Fruit fly (Drosophila melanogaster) whole organism, prepupa: ENCODE measurements around the gene CG14285.
A peak's percentile ranks its signal among the peaks of the same experiment; 100 is the strongest.

Experiments
- Blimp-1 ChIP-seq: fragments of 200-800 bp; sonication (Bioruptor generic); optimal IDR thresholded peaks from 3 replicates; lab custom pipeline; 2017; ENCODE audit warnings: missing biosample characterization, missing genetic modification characterization, mild to moderate bottlenecking, moderate library complexity, missing genetic modification reagents
- CG10631 ChIP-seq: fragments of 200-800 bp; sonication (Bioruptor generic); optimal IDR thresholded peaks from 2 replicates; lab custom pipeline; 2016; ENCODE audit warnings: missing biosample characterization, missing genetic modification characterization
- CG10669 ChIP-seq: fragments of 200-800 bp; sonication (Bioruptor generic); optimal IDR thresholded peaks from 3 replicates; lab custom pipeline; 2018; ENCODE audit warnings: missing biosample characterization, mild to moderate bottlenecking, missing genetic modification characterization, moderate library complexity
- CG11294 ChIP-seq: fragments of 200-800 bp; sonication (Bioruptor generic); IDR thresholded peaks from 2 replicates; pipeline ENCODE4 v1.3.6; 2022; ENCODE audit warnings: missing biosample characterization, missing genetic modification characterization
- CG15336 ChIP-seq: fragments of 200-800 bp; sonication (Bioruptor generic); IDR thresholded peaks from 2 replicates; pipeline ENCODE4 v1.3.6; 2022; ENCODE audit warnings: missing biosample characterization, missing genetic modification characterization
- CG1621 ChIP-seq: fragments of 200-800 bp; sonication (Bioruptor generic); optimal IDR thresholded peaks from 3 replicates; lab custom pipeline; 2018; ENCODE audit warnings: missing biosample characterization, mild to moderate bottlenecking, missing genetic modification characterization
- CG16779 ChIP-seq: fragments of 200-800 bp; sonication (Bioruptor generic); optimal IDR thresholded peaks from 3 replicates; lab custom pipeline; 2017; ENCODE audit warnings: missing biosample characterization, mild to moderate bottlenecking, missing genetic modification characterization
- CG3032 ChIP-seq: fragments of 200-800 bp; optimal IDR thresholded peaks from 2 replicates; lab custom pipeline; 2019; ENCODE audit warnings: missing biosample characterization, mild to moderate bottlenecking, missing genetic modification characterization, moderate library complexity
- CG31627 ChIP-seq: fragments of 200-800 bp; sonication (Bioruptor generic); optimal IDR thresholded peaks from 3 replicates; lab custom pipeline; 2016; ENCODE audit warnings: missing biosample characterization, missing genetic modification characterization
- CG34406 ChIP-seq: fragments of 200-800 bp; sonication (Bioruptor generic); optimal IDR thresholded peaks from 3 replicates; lab custom pipeline; 2016; ENCODE audit warnings: missing biosample characterization, missing genetic modification characterization
- CG6808 ChIP-seq: fragments of 200-800 bp; sonication (Bioruptor generic); optimal IDR thresholded peaks from 3 replicates; lab custom pipeline; 2017; ENCODE audit warnings: missing biosample characterization, missing genetic modification characterization, mild to moderate bottlenecking, moderate library complexity, missing genetic modification reagents
- CG7368 ChIP-seq: fragments of 200-800 bp; sonication (Bioruptor generic); optimal IDR thresholded peaks from 3 replicates; lab custom pipeline; 2016; ENCODE audit warnings: missing biosample characterization, missing genetic modification characterization
- CG8119 ChIP-seq: fragments of 200-800 bp; sonication (Bioruptor generic); IDR thresholded peaks from 3 replicates; pipeline ENCODE4 v1.3.6; 2022; ENCODE audit warnings: missing biosample characterization, missing genetic modification characterization
- CG8319 ChIP-seq: fragments of 200-800 bp; sonication (Bioruptor generic); optimal IDR thresholded peaks from 3 replicates; lab custom pipeline; 2016; ENCODE audit warnings: missing biosample characterization, missing genetic modification characterization
- CG8632 ChIP-seq: fragments of 200-800 bp; sonication (Bioruptor generic); optimal IDR thresholded peaks from 3 replicates; lab custom pipeline; 2016; ENCODE audit warnings: missing biosample characterization, missing genetic modification characterization
- CG9139 ChIP-seq: fragments of 200-800 bp; sonication (Bioruptor generic); optimal IDR thresholded peaks from 3 replicates; lab custom pipeline; 2017; ENCODE audit warnings: missing biosample characterization, mild to moderate bottlenecking, missing genetic modification characterization
- Eip78C ChIP-seq: fragments of 200-800 bp; sonication (Bioruptor generic); peaks from one replicate; lab custom pipeline; 2016; ENCODE audit warnings: missing biosample characterization, missing genetic modification characterization
- Eip93F ChIP-seq: fragments of 200-800 bp; sonication (Bioruptor generic); optimal IDR thresholded peaks from 2 replicates; lab custom pipeline; 2016; ENCODE audit warnings: missing biosample characterization, mild to moderate bottlenecking, missing genetic modification characterization
- Ets21C ChIP-seq: fragments of 200-800 bp; sonication (Bioruptor generic); optimal IDR thresholded peaks from 3 replicates; lab custom pipeline; 2016; ENCODE audit warnings: missing biosample characterization, missing genetic modification characterization
- Gug ChIP-seq: fragments of 200-800 bp; sonication (Bioruptor generic); IDR thresholded peaks from 2 replicates; pipeline ENCODE4 v1.3.6; 2022; ENCODE audit warnings: missing biosample characterization, missing genetic modification characterization
- Hr38 ChIP-seq: sonication (Bioruptor generic); optimal IDR thresholded peaks from 2 replicates; lab custom pipeline; 2016; ENCODE audit warnings: missing biosample characterization, missing genetic modification characterization
- Hr4 ChIP-seq: fragments of 200-800 bp; sonication (Bioruptor generic); optimal IDR thresholded peaks from 3 replicates; lab custom pipeline; 2016; ENCODE audit warnings: missing biosample characterization, missing genetic modification characterization
- Lpt ChIP-seq: fragments of 200-800 bp; sonication (Bioruptor generic); optimal IDR thresholded peaks from 3 replicates; lab custom pipeline; 2016; ENCODE audit warnings: missing biosample characterization, missing genetic modification characterization
- Met ChIP-seq: fragments of 200-800 bp; sonication (Bioruptor generic); optimal IDR thresholded peaks from 3 replicates; lab custom pipeline; 2016; ENCODE audit warnings: missing biosample characterization, missing genetic modification characterization
- OdsH ChIP-seq: fragments of 200-800 bp; sonication (Bioruptor generic); optimal IDR thresholded peaks from 3 replicates; lab custom pipeline; 2016; ENCODE audit warnings: missing biosample characterization, missing genetic modification characterization
- Smox ChIP-seq: fragments of 200-800 bp; sonication (Bioruptor generic); optimal IDR thresholded peaks from 3 replicates; lab custom pipeline; 2016; ENCODE audit warnings: missing biosample characterization, missing genetic modification characterization
- Sox15 ChIP-seq: fragments of 200-800 bp; sonication (Bioruptor generic); optimal IDR thresholded peaks from 3 replicates; lab custom pipeline; 2016; ENCODE audit warnings: missing biosample characterization, missing genetic modification characterization
- achi ChIP-seq: fragments of 200-800 bp; sonication (Bioruptor generic); optimal IDR thresholded peaks from 3 replicates; lab custom pipeline; 2016; ENCODE audit warnings: missing biosample characterization, missing genetic modification characterization
- acj6 ChIP-seq: fragments of 200-800 bp; sonication (Bioruptor generic); optimal IDR thresholded peaks from 3 replicates; lab custom pipeline; 2016; ENCODE audit warnings: missing biosample characterization, missing genetic modification characterization
- dsx ChIP-seq: fragments of 200-800 bp; optimal IDR thresholded peaks from 3 replicates; lab custom pipeline; 2019; ENCODE audit warnings: missing biosample characterization, mild to moderate bottlenecking, missing genetic modification characterization, moderate library complexity; ENCODE audit not compliant: poor library complexity, severe bottlenecking
- eg ChIP-seq: fragments of 200-800 bp; sonication (Bioruptor generic); IDR thresholded peaks from 3 replicates; pipeline ENCODE4 v1.3.6; 2022; ENCODE audit warnings: missing biosample characterization, missing genetic modification characterization
- esn ChIP-seq: fragments of 200-800 bp; sonication (Bioruptor generic); optimal IDR thresholded peaks from 2 replicates; lab custom pipeline; 2016; ENCODE audit warnings: missing biosample characterization, mild to moderate bottlenecking, missing genetic modification characterization, moderate library complexity
- fd59A ChIP-seq: fragments of 200-800 bp; sonication (Bioruptor generic); optimal IDR thresholded peaks from 2 replicates; lab custom pipeline; 2017; ENCODE audit warnings: missing biosample characterization, mild to moderate bottlenecking, missing genetic modification characterization, missing genetic modification reagents
- fkh ChIP-seq: fragments of 200-800 bp; sonication (Bioruptor generic); optimal IDR thresholded peaks from 3 replicates; lab custom pipeline; 2017; ENCODE audit warnings: missing biosample characterization, mild to moderate bottlenecking, missing genetic modification characterization, moderate library complexity
- lz ChIP-seq: fragments of 200-800 bp; sonication (Bioruptor generic); optimal IDR thresholded peaks from 3 replicates; lab custom pipeline; 2016; ENCODE audit warnings: missing biosample characterization, missing genetic modification characterization
- pdm3 ChIP-seq: fragments of 200-800 bp; sonication (Bioruptor generic); optimal IDR thresholded peaks from 3 replicates; lab custom pipeline; 2016; ENCODE audit warnings: missing biosample characterization, missing genetic modification characterization
- salr ChIP-seq, 2 experiments: fragments of 200-800 bp; sonication (Bioruptor generic); optimal IDR thresholded peaks; 3 replicates each; lab custom pipeline; 2016 to 2018; ENCODE audit warnings: missing biosample characterization in 2 of 2, missing genetic modification characterization in 2 of 2, mild to moderate bottlenecking in 1 of 2
- ss ChIP-seq, 2 experiments: fragments of 200-800 bp; sonication (Bioruptor generic); optimal IDR thresholded peaks; 2 replicates in 1 of 2; 3 replicates in 1 of 2; lab custom pipeline; 2017 to 2018; ENCODE audit warnings: mild to moderate bottlenecking in 2 of 2, missing biosample characterization in 2 of 2, missing genetic modification characterization in 2 of 2, moderate library complexity in 1 of 2
- svp ChIP-seq: fragments of 200-800 bp; sonication (Bioruptor generic); peaks from one replicate; lab custom pipeline; 2016; ENCODE audit warnings: missing biosample characterization, missing genetic modification characterization
- topi ChIP-seq: fragments of 200-800 bp; sonication (Bioruptor generic); optimal IDR thresholded peaks from 3 replicates; lab custom pipeline; 2016; ENCODE audit warnings: missing biosample characterization, missing genetic modification characterization
- vri ChIP-seq: fragments of 200-800 bp; sonication (Bioruptor generic); optimal IDR thresholded peaks from 3 replicates; lab custom pipeline; 2016; ENCODE audit warnings: missing biosample characterization, mild to moderate bottlenecking, missing genetic modification characterization

CG14285 gene

dm6 chr3R:19059285-19059684 lies 34.4 kb downstream of the CG14285 start:
- peak; percentile 55; the same call in 1 of the 3 replicates for TF ChIP-seq CG8119 (GFP tag; lab: Robert Waterston, UW)
- TF ChIP-seq ss (GFP tag; optimal IDR thresholded peaks at IDR 0.05; lab: Kevin White, UChicago): peak; percentile 4 to 74
- TF ChIP-seq CG15336 (GFP tag; lab: Robert Waterston, UW): peak; percentile 29; the same call in 1 of the 2 replicates
- no peak for TF ChIP-seq acj6 (GFP tag; lab: Kevin White, UChicago)
- no peak for TF ChIP-seq CG11294 (GFP tag; lab: Robert Waterston, UW)
- no peak for TF ChIP-seq CG1621 (tag; lab: Kevin White, UChicago)
- TF ChIP-seq eg: 0 out of 3 replicates have a peak, but pooled peaks have one; percentile 35

dm6 chr3R:19060173-19060572 lies 35.3 kb downstream of the CG14285 start:
- TF ChIP-seq lz (GFP tag; lab: Kevin White, UChicago) (no peak), esn (GFP tag; lab: Kevin White, UChicago) (peak; percentile 10), CG9139 (GFP tag; lab: Kevin White, UChicago) (no peak), CG16779 (tag; lab: Kevin White, UChicago) (no peak), ss (GFP tag; optimal IDR thresholded peaks at IDR 0.05; lab: Kevin White, UChicago) (peak in 1 of 2 experiments; percentile 18), fkh (GFP tag; lab: Kevin White, UChicago) (peak; percentile 85), Smox (GFP tag; lab: Kevin White, UChicago) (no peak), svp (peak; percentile 81), Eip78C (GFP tag; lab: Kevin White, UChicago) (peak; percentile 45), vri (GFP tag; lab: Kevin White, UChicago) (peak; percentile 82), CG8632 (GFP tag; lab: Kevin White, UChicago) (peak; percentile 0)
- TF ChIP-seq, all 60 proteins: peak for 7

dm6 chr3R:19062549-19062948 lies 37.6 kb downstream of the CG14285 start:
- TF ChIP-seq CG10669 (GFP tag; lab: Kevin White, UChicago) (no peak), svp (peak; percentile 55), dsx (GFP tag; lab: Kevin White, UChicago) (no peak), Blimp-1 (GFP tag; lab: Kevin White, UChicago) (no peak), CG3032 (tag; lab: Kevin White, UChicago) (no peak), Met (GFP tag; lab: Kevin White, UChicago) (no peak), CG16779 (tag; lab: Kevin White, UChicago) (no peak), Eip78C (GFP tag; lab: Kevin White, UChicago) (peak; percentile 53)
- TF ChIP-seq, all 60 proteins: peak for 2

dm6 chr3R:19064037-19064664 lies 39.3 kb downstream of the CG14285 start:
- TF ChIP-seq CG10669 (GFP tag; lab: Kevin White, UChicago): no peak
- TF ChIP-seq Eip93F (GFP tag; lab: Kevin White, UChicago): no peak
- no peak for TF ChIP-seq pdm3
- peak; percentile 37 for TF ChIP-seq topi (GFP tag; lab: Kevin White, UChicago)
- no peak for TF ChIP-seq CG6808 (GFP tag; lab: Kevin White, UChicago)
- TF ChIP-seq fkh (GFP tag; lab: Kevin White, UChicago): no peak
- TF ChIP-seq CG11294 (GFP tag; lab: Robert Waterston, UW): no peak
- TF ChIP-seq CG8119 (GFP tag; lab: Robert Waterston, UW): peak; percentile 48; the same call in 1 of the 3 replicates
- TF ChIP-seq Blimp-1 (GFP tag; lab: Kevin White, UChicago): peak; percentile 99
- TF ChIP-seq CG9139 (GFP tag; lab: Kevin White, UChicago): no peak
- TF ChIP-seq lz (GFP tag; lab: Kevin White, UChicago): no peak
- no peak for TF ChIP-seq CG15336 (GFP tag; lab: Robert Waterston, UW)
- no peak for TF ChIP-seq CG8319 (GFP tag; lab: Kevin White, UChicago)
- TF ChIP-seq esn (GFP tag; lab: Kevin White, UChicago): peak; percentile 41
- TF ChIP-seq Eip78C (GFP tag; lab: Kevin White, UChicago): peak; percentile 77
- no peak for TF ChIP-seq CG10631 (GFP tag; lab: Kevin White, UChicago)
- no peak for TF ChIP-seq Hr4 (GFP tag; lab: Kevin White, UChicago)
- TF ChIP-seq CG3032 (tag; lab: Kevin White, UChicago): no peak
- no peak for TF ChIP-seq Lpt (GFP tag; lab: Kevin White, UChicago)
- TF ChIP-seq CG34406 (GFP tag; lab: Kevin White, UChicago): peak; percentile 40
- no peak for TF ChIP-seq Hr38 (GFP tag; lab: Kevin White, UChicago)
- TF ChIP-seq fd59A (GFP tag; lab: Kevin White, UChicago): no peak
- TF ChIP-seq CG7368: no peak
- TF ChIP-seq CG31627 (GFP tag; lab: Kevin White, UChicago): no peak
- no peak for TF ChIP-seq ss (GFP tag; optimal IDR thresholded peaks at IDR 0.05; lab: Kevin White, UChicago)
- no peak for TF ChIP-seq Ets21C (GFP tag; lab: Kevin White, UChicago)
- TF ChIP-seq salr (GFP tag; optimal IDR thresholded peaks at IDR 0.05; lab: Kevin White, UChicago): no peak
- TF ChIP-seq svp: peak; percentile 59
- no peak for TF ChIP-seq Sox15 (GFP tag; lab: Kevin White, UChicago)
- peak; percentile 0 for TF ChIP-seq achi (GFP tag; lab: Kevin White, UChicago)
- TF ChIP-seq OdsH (GFP tag; lab: Kevin White, UChicago): no peak
- no peak for TF ChIP-seq Gug (GFP tag; lab: Robert Waterston, UW)
- peak; percentile 21 for TF ChIP-seq CG8632 (GFP tag; lab: Kevin White, UChicago)
